Worm (Caenorhabditis elegans): ENCODE measurements around the gene srh-34.

srh-34 gene

ce11 chrV:449685-450084 lies 3.2 kb upstream of the srh-34 start, which contains the start of gene M02H5.8:
Gene M02H5.8, plus strand, starts transcription at chrV:449981.
- TF ChIP-seq ceh-9 (tag; optimal IDR thresholded peaks at IDR 0.05) (no peak), ceh-14 (tag; optimal IDR thresholded peaks at IDR 0.05) (no peak), pqm-1 (tag; optimal IDR thresholded peaks at IDR 0.05) (no peak), fax-1 (tag; optimal IDR thresholded peaks at IDR 0.05) (no peak), pros-1 (tag; optimal IDR thresholded peaks at IDR 0.05) (no peak), dmd-4 (tag; optimal IDR thresholded peaks at IDR 0.05; ENCODE audit: borderline replicate concordance) (no peak), pha-2 (tag; optimal IDR thresholded peaks at IDR 0.05) (no peak), ceh-19 (GFP tag; optimal IDR thresholded peaks at IDR 0.05) (no peak), rnt-1 (tag; optimal IDR thresholded peaks at IDR 0.05) (no peak), che-1 (tag; optimal IDR thresholded peaks at IDR 0.05) (no peak), tbx-2 (tag; optimal IDR thresholded peaks at IDR 0.05) (no peak), ets-4 (tag; optimal IDR thresholded peaks at IDR 0.05) (no peak), ceh-30 (tag; optimal IDR thresholded peaks at IDR 0.05) (no peak), elt-4 (tag; optimal IDR thresholded peaks at IDR 0.05) (no peak), K09A11.1 (tag; optimal IDR thresholded peaks at IDR 0.05; ENCODE audit: insufficient read depth) (no peak), nhr-232 (tag; optimal IDR thresholded peaks at IDR 0.05) (no peak), lim-6 (tag; optimal IDR thresholded peaks at IDR 0.05) (no peak), hlh-15 (tag; optimal IDR thresholded peaks at IDR 0.05) (no peak), hlh-6 (tag; optimal IDR thresholded peaks at IDR 0.05) (no peak), pag-3 (tag; optimal IDR thresholded peaks at IDR 0.05; ENCODE audit: borderline replicate concordance) (no peak)

ce11 chrV:449130-449529 lies 2.7 kb upstream of the srh-34 start, which contains the start of gene srh-35:
Gene srh-35, minus strand, starts transcription at chrV:449230.
- TF ChIP-seq ceh-14 (tag; optimal IDR thresholded peaks at IDR 0.05) (no peak), hlh-6 (tag; optimal IDR thresholded peaks at IDR 0.05) (no peak), ceh-18 (tag; optimal IDR thresholded peaks at IDR 0.05) (no peak)

ce11 chrV:446988-447387 lies 514 bp upstream of the srh-34 start:
- no peak for TF ChIP-seq ahr-1 (tag; optimal IDR thresholded peaks at IDR 0.05)
- no peak for TF ChIP-seq unc-3 (GFP tag; conservative IDR thresholded peaks at IDR 0.05)
- TF ChIP-seq unc-3 (tag; optimal IDR thresholded peaks at IDR 0.05) = no peak
- no peak for TF ChIP-seq madf-2 (tag; optimal IDR thresholded peaks at IDR 0.05)
- no peak for TF ChIP-seq npax-4 (tag; optimal IDR thresholded peaks at IDR 0.05)
- TF ChIP-seq pag-3 (tag; optimal IDR thresholded peaks at IDR 0.05; ENCODE audit: borderline replicate concordance) = no peak
- TF ChIP-seq hlh-6 (tag; optimal IDR thresholded peaks at IDR 0.05) = peak; percentile 18
- TF ChIP-seq sdc-2 (tag; optimal IDR thresholded peaks at IDR 0.05) = peak; percentile 20
- TF ChIP-seq dmd-4 (tag; optimal IDR thresholded peaks at IDR 0.05; ENCODE audit: borderline replicate concordance) = peak; percentile 6

ce11 chrV:443193-443592 lies 3.3 kb downstream of the srh-34 start, which contains the start of gene srh-33:
Gene srh-33, minus strand, starts transcription at chrV:443293.
- TF ChIP-seq fkh-10 (GFP tag; optimal IDR thresholded peaks at IDR 0.05) (no peak), C38D4.7 (GFP tag; optimal IDR thresholded peaks at IDR 0.05) (no peak)

ce11 chrV:440923-441322 lies 5.6 kb downstream of the srh-34 start, which contains the start of gene B0554.7:
Gene B0554.7, minus strand, starts transcription at chrV:441023.
- TF ChIP-seq pax-1 (tag; optimal IDR thresholded peaks at IDR 0.05) (no peak), ttx-3 (tag; optimal IDR thresholded peaks at IDR 0.05) (no peak), che-1 (tag; optimal IDR thresholded peaks at IDR 0.05) (no peak), tbx-7 (tag; optimal IDR thresholded peaks at IDR 0.05) (no peak), hlh-6 (tag; optimal IDR thresholded peaks at IDR 0.05) (no peak), ceh-45 (GFP tag; IDR thresholded peaks at IDR 0.05) (no peak), K02D7.2 (tag; optimal IDR thresholded peaks at IDR 0.05) (no peak), ref-2 (tag; optimal IDR thresholded peaks at IDR 0.05) (no peak)

Measured in whole organism, late embryonic.